Worm (Caenorhabditis elegans) whole organism, early embryonic: ENCODE measurements around the gene EGAP2.1.

Source experiments
- B0310.2 ChIP-seq: sonication (generic microtip); optimal IDR thresholded peaks from 2 replicates; lab custom pipeline; 2016; ENCODE audit warnings: mild to moderate bottlenecking, missing genetic modification characterization, missing compliant biosample characterization
- F13C5.2 ChIP-seq: sonication (generic microtip); optimal IDR thresholded peaks from 2 replicates; lab custom pipeline; 2017; ENCODE audit warnings: mild to moderate bottlenecking, missing genetic modification characterization, inconsistent platforms, missing compliant biosample characterization
- aly-1 ChIP-seq: sonication (generic microtip); optimal IDR thresholded peaks from 2 replicates; lab custom pipeline; 2016; ENCODE audit warnings: missing genetic modification characterization, missing compliant biosample characterization
- ama-1 ChIP-seq: fragments of 150-350 bp; optimal IDR thresholded peaks from 2 replicates; lab custom pipeline; 2014
- ceh-13 ChIP-seq: fragments of 200-800 bp; sonication (Bioruptor generic); optimal IDR thresholded peaks from 2 replicates; lab custom pipeline; 2018; ENCODE audit warnings: mild to moderate bottlenecking, missing genetic modification characterization, missing compliant biosample characterization
- ceh-36 ChIP-seq: sonication (generic microtip); optimal IDR thresholded peaks from 2 replicates; lab custom pipeline; 2016; ENCODE audit warnings: missing genetic modification characterization, inconsistent platforms, missing compliant biosample characterization
- ets-7 ChIP-seq: sonication (generic microtip); optimal IDR thresholded peaks from 2 replicates; lab custom pipeline; 2016; ENCODE audit warnings: missing genotype, missing genetic modification characterization, missing compliant biosample characterization
- flt-1 ChIP-seq: fragments of 200-800 bp; sonication (Bioruptor generic); IDR thresholded peaks from 2 replicates; pipeline ENCODE4 v1.3.6; 2022; ENCODE audit warnings: missing genetic modification characterization, missing compliant biosample characterization
- hmbx-1 ChIP-seq: sonication (generic microtip); optimal IDR thresholded peaks from 2 replicates; lab custom pipeline; 2016; ENCODE audit warnings: mild to moderate bottlenecking, missing genetic modification characterization, missing compliant biosample characterization
- hmg-4 ChIP-seq: fragments of 200-800 bp; sonication (Bioruptor generic); optimal IDR thresholded peaks from 2 replicates; lab custom pipeline; 2018; ENCODE audit warnings: mild to moderate bottlenecking, missing genetic modification characterization, missing compliant biosample characterization
- hnd-1 ChIP-seq: sonication (generic microtip); optimal IDR thresholded peaks from 2 replicates; lab custom pipeline; 2016; ENCODE audit warnings: missing genetic modification characterization, missing compliant biosample characterization
- pes-1 ChIP-seq: fragments of 200-800 bp; sonication (Bioruptor generic); IDR thresholded peaks from 2 replicates; pipeline ENCODE4 v1.3.6; 2022; ENCODE audit warnings: missing genetic modification reagents, missing genetic modification characterization, missing compliant biosample characterization
- scrt-1 ChIP-seq: fragments of 200-800 bp; sonication (Bioruptor generic); IDR thresholded peaks from 2 replicates; pipeline ENCODE4 v1.3.6; 2022; ENCODE audit warnings: missing genetic modification characterization, missing compliant biosample characterization
- sea-1 ChIP-seq: fragments of 200-800 bp; sonication (Bioruptor generic); conservative IDR thresholded peaks from 2 replicates; pipeline ENCODE4 v1.3.6; 2022; ENCODE audit warnings: missing genetic modification characterization, missing compliant biosample characterization
- tbx-11 ChIP-seq: fragments of 200-800 bp; sonication (Bioruptor generic); IDR thresholded peaks from 2 replicates; pipeline ENCODE4 v1.3.6; 2022; ENCODE audit warnings: missing genetic modification characterization, missing compliant biosample characterization
- tbx-37 ChIP-seq: fragments of 200-800 bp; sonication (Bioruptor generic); conservative IDR thresholded peaks from 2 replicates; pipeline ENCODE4 v1.3.6; 2022; ENCODE audit warnings: missing genetic modification reagents, missing genetic modification characterization, missing compliant biosample characterization
- tra-4 ChIP-seq: sonication (generic microtip); optimal IDR thresholded peaks from 2 replicates; lab custom pipeline; 2017; ENCODE audit warnings: missing genetic modification characterization, missing compliant biosample characterization

Gene EGAP2.1

ce11 chrII:5185955-5186539 is 45.2 kb upstream of the EGAP2.1 start:
- TF ChIP-seq tra-4 (tag; lab: Kevin White, UChicago) (no peak), ama-1 (lab: Kevin White, UChicago) (no peak), hmg-4 (no peak), ceh-36 (tag; lab: Kevin White, UChicago) (no peak), flt-1 (GFP tag; lab: Robert Waterston, UW) (no peak)

- TF ChIP-seq hnd-1 (tag; lab: Kevin White, UChicago): no peak
- TF ChIP-seq ceh-36 (tag; lab: Kevin White, UChicago): no peak
- no peak for TF ChIP-seq ama-1 (lab: Kevin White, UChicago)
- TF ChIP-seq hmbx-1 (tag; lab: Kevin White, UChicago): no peak
- TF ChIP-seq ets-7: no peak
- no peak for TF ChIP-seq tbx-37
- no peak for TF ChIP-seq pes-1 (GFP tag; lab: Robert Waterston, UW)
- TF ChIP-seq flt-1 (GFP tag; lab: Robert Waterston, UW): no peak
- TF ChIP-seq B0310.2 (tag; lab: Kevin White, UChicago): no peak
- no peak for TF ChIP-seq ceh-13 (GFP tag; lab: Kevin White, UChicago)
- no peak for TF ChIP-seq sea-1 (GFP tag; lab: Robert Waterston, UW)
- no peak for TF ChIP-seq tbx-11 (GFP tag; lab: Robert Waterston, UW)
- TF ChIP-seq hmg-4: no peak
- no peak for TF ChIP-seq scrt-1 (GFP tag; lab: Robert Waterston, UW)
- no peak for TF ChIP-seq F13C5.2 (tag; lab: Kevin White, UChicago)
- TF ChIP-seq aly-1 (tag; lab: Kevin White, UChicago): no peak
- TF ChIP-seq tra-4 (tag; lab: Kevin White, UChicago): no peak
These were observed 44.3 kb upstream of the EGAP2.1 start for ce11 chrII:5186870-5187269.

- TF ChIP-seq ceh-13 (GFP tag; lab: Kevin White, UChicago) (no peak), B0310.2 (tag; lab: Kevin White, UChicago) (no peak), scrt-1 (GFP tag; lab: Robert Waterston, UW) (no peak), ceh-36 (tag; lab: Kevin White, UChicago) (no peak), tra-4 (tag; lab: Kevin White, UChicago) (no peak), ama-1 (lab: Kevin White, UChicago) (no peak), flt-1 (GFP tag; lab: Robert Waterston, UW) (no peak), ets-7 (no peak), sea-1 (GFP tag; lab: Robert Waterston, UW) (no peak)
These were observed 43.7 kb upstream of the EGAP2.1 start, which contains the start of gene crh-2 for ce11 chrII:5187469-5187868. Gene crh-2 (minus strand): TSS chrII:5187569.

ce11 chrII:5187934-5188333 is 43.3 kb upstream of the EGAP2.1 start:
- TF ChIP-seq ama-1 (lab: Kevin White, UChicago): no peak
- no peak for TF ChIP-seq B0310.2 (tag; lab: Kevin White, UChicago)
- no peak for TF ChIP-seq hmg-4
- TF ChIP-seq hnd-1 (tag; lab: Kevin White, UChicago): no peak
- no peak for TF ChIP-seq aly-1 (tag; lab: Kevin White, UChicago)
- TF ChIP-seq tbx-37: no peak
- no peak for TF ChIP-seq ets-7
- no peak for TF ChIP-seq tbx-11 (GFP tag; lab: Robert Waterston, UW)
- TF ChIP-seq tra-4 (tag; lab: Kevin White, UChicago): no peak
- no peak for TF ChIP-seq sea-1 (GFP tag; lab: Robert Waterston, UW)
- no peak for TF ChIP-seq pes-1 (GFP tag; lab: Robert Waterston, UW)
- no peak for TF ChIP-seq F13C5.2 (tag; lab: Kevin White, UChicago)

- TF ChIP-seq F13C5.2 (tag; lab: Kevin White, UChicago): no peak
- no peak for TF ChIP-seq B0310.2 (tag; lab: Kevin White, UChicago)
- TF ChIP-seq pes-1 (GFP tag; lab: Robert Waterston, UW): no peak
- no peak for TF ChIP-seq tra-4 (tag; lab: Kevin White, UChicago)
- no peak for TF ChIP-seq aly-1 (tag; lab: Kevin White, UChicago)
- TF ChIP-seq hnd-1 (tag; lab: Kevin White, UChicago): no peak
- TF ChIP-seq flt-1 (GFP tag; lab: Robert Waterston, UW): no peak
- TF ChIP-seq hmbx-1 (tag; lab: Kevin White, UChicago): no peak
- no peak for TF ChIP-seq tbx-37
- TF ChIP-seq tbx-11 (GFP tag; lab: Robert Waterston, UW): no peak
- TF ChIP-seq ceh-13 (GFP tag; lab: Kevin White, UChicago): no peak
- TF ChIP-seq sea-1 (GFP tag; lab: Robert Waterston, UW): no peak
These were observed 39.4 kb upstream of the EGAP2.1 start for ce11 chrII:5191766-5192165.

- no peak for TF ChIP-seq ama-1 (lab: Kevin White, UChicago)
- no peak for TF ChIP-seq tbx-11 (GFP tag; lab: Robert Waterston, UW)
- no peak for TF ChIP-seq tra-4 (tag; lab: Kevin White, UChicago)
These were observed 37.1 kb upstream of the EGAP2.1 start, which contains the start of gene msp-49 for ce11 chrII:5194066-5194465. Gene msp-49 (plus strand): TSS chrII:5194366.

- no peak for TF ChIP-seq pes-1 (GFP tag; lab: Robert Waterston, UW)
- TF ChIP-seq tbx-37: no peak
- no peak for TF ChIP-seq ceh-13 (GFP tag; lab: Kevin White, UChicago)
- TF ChIP-seq F13C5.2 (tag; lab: Kevin White, UChicago): no peak
- no peak for TF ChIP-seq tbx-11 (GFP tag; lab: Robert Waterston, UW)
- no peak for TF ChIP-seq hmg-4
These were observed 35.7 kb upstream of the EGAP2.1 start, which contains the start of gene C34F11.5 for ce11 chrII:5195504-5195903. Gene C34F11.5 (plus strand): TSS chrII:5195804.

- no peak for TF ChIP-seq tbx-11 (GFP tag; lab: Robert Waterston, UW)
- no peak for TF ChIP-seq B0310.2 (tag; lab: Kevin White, UChicago)
- no peak for TF ChIP-seq hnd-1 (tag; lab: Kevin White, UChicago)
- no peak for TF ChIP-seq tra-4 (tag; lab: Kevin White, UChicago)
- no peak for TF ChIP-seq sea-1 (GFP tag; lab: Robert Waterston, UW)
- no peak for TF ChIP-seq pes-1 (GFP tag; lab: Robert Waterston, UW)
- no peak for TF ChIP-seq scrt-1 (GFP tag; lab: Robert Waterston, UW)
- TF ChIP-seq tbx-37: no peak
- TF ChIP-seq aly-1 (tag; lab: Kevin White, UChicago): no peak
- TF ChIP-seq ama-1 (lab: Kevin White, UChicago): no peak
- no peak for TF ChIP-seq F13C5.2 (tag; lab: Kevin White, UChicago)
- TF ChIP-seq flt-1 (GFP tag; lab: Robert Waterston, UW): no peak
- TF ChIP-seq hmbx-1 (tag; lab: Kevin White, UChicago): no peak
These were observed 31.7 kb upstream of the EGAP2.1 start, which contains the start of gene msp-50 for ce11 chrII:5199497-5199896. Gene msp-50 (plus strand): TSS chrII:5199797.
